6 worm cellular contexts compared by ENCODE assay signal in genomic region chrV:14212813-14213212, ce11.
A peak's percentile ranks its signal among the peaks of the same experiment; 100 is the strongest.
TF ChIP-seq lines count a peak whose summit lies in the region.

No protein-coding gene starts in this region.

TF ChIP-seq in whole organism, L1 larva, 84 proteins besides CTCF, POLR2A, EP300 and RAD21 (continues in another document):
- TF ChIP-seq elt-3 (tag; optimal IDR thresholded peaks at IDR 0.05; lab: Kevin White, UChicago) (peak in 2 of 6 experiments; percentile 29 to 94), ceh-90 (tag; optimal IDR thresholded peaks at IDR 0.05; lab: Kevin White, UChicago) (no peak), snu-23 (GFP tag; optimal IDR thresholded peaks at IDR 0.05; lab: Kevin White, UChicago) (peak; percentile 29), lin-13 (GFP tag; optimal IDR thresholded peaks at IDR 0.05; lab: Kevin White, UChicago) (no peak), nhr-11 (tag; optimal IDR thresholded peaks at IDR 0.05; lab: Kevin White, UChicago) (no peak), unc-86 (tag; optimal IDR thresholded peaks at IDR 0.05; lab: Kevin White, UChicago) (no peak), rnt-1 (tag; optimal IDR thresholded peaks at IDR 0.05; lab: Kevin White, UChicago) (no peak), grh-1 (GFP tag; IDR thresholded peaks at IDR 0.05; lab: Robert Waterston, UW) (no peak), ceh-63 (GFP tag; optimal IDR thresholded peaks at IDR 0.05; lab: Kevin White, UChicago) (no peak), jun-1 (tag; optimal IDR thresholded peaks at IDR 0.05; lab: Kevin White, UChicago) (no peak), tbx-2 (tag; optimal IDR thresholded peaks at IDR 0.05; lab: Kevin White, UChicago) (no peak), lin-39 (tag; optimal IDR thresholded peaks at IDR 0.05; lab: Kevin White, UChicago) (no peak), nhr-85 (tag; lab: Kevin White, UChicago) (peak; percentile 70), swsn-7 (tag; optimal IDR thresholded peaks at IDR 0.05; lab: Kevin White, UChicago) (no peak), dpl-1 (GFP tag; optimal IDR thresholded peaks at IDR 0.05; lab: Kevin White, UChicago) (no peak), lin-35 (GFP tag; optimal IDR thresholded peaks at IDR 0.05; lab: Kevin White, UChicago) (peak in 1 of 2 experiments; percentile 52)

TF ChIP-seq in whole organism, L2 larva, 48 proteins besides CTCF, POLR2A, EP300 and RAD21:
- TF ChIP-seq crh-2 (tag; optimal IDR thresholded peaks at IDR 0.05; lab: Kevin White, UChicago), result peak; percentile 65
- TF ChIP-seq blmp-1 (tag; optimal IDR thresholded peaks at IDR 0.05; lab: Kevin White, UChicago; ENCODE audit: insufficient read depth), result peak; percentile 51
- TF ChIP-seq sma-9 (GFP tag; optimal IDR thresholded peaks at IDR 0.05; lab: Kevin White, UChicago), result peak; percentile 76
- TF ChIP-seq sma-9 (tag; optimal IDR thresholded peaks at IDR 0.05; lab: Kevin White, UChicago), result no peak
- no peak for TF ChIP-seq lin-13 (GFP tag; optimal IDR thresholded peaks at IDR 0.05; lab: Kevin White, UChicago)
- TF ChIP-seq gmeb-1 (tag; optimal IDR thresholded peaks at IDR 0.05; lab: Kevin White, UChicago), result peak; percentile 53
- peak; percentile 70 for TF ChIP-seq nhr-21 (tag; optimal IDR thresholded peaks at IDR 0.05; lab: Kevin White, UChicago)
- TF ChIP-seq fos-1 (tag; optimal IDR thresholded peaks at IDR 0.05; lab: Kevin White, UChicago), result peak; percentile 78
- no peak for TF ChIP-seq aly-2 (tag; optimal IDR thresholded peaks at IDR 0.05; lab: Kevin White, UChicago)

TF ChIP-seq in whole organism, L3 larva, 47 proteins besides CTCF, POLR2A, EP300 and RAD21:
- TF ChIP-seq elt-3 (tag; optimal IDR thresholded peaks at IDR 0.05; lab: Kevin White, UChicago), result peak in 1 of 3 experiments; percentile 17
- peak; percentile 77 for TF ChIP-seq pqm-1 (tag; optimal IDR thresholded peaks at IDR 0.05; lab: Kevin White, UChicago)
- peak; percentile 15 for TF ChIP-seq nhr-43 (tag; optimal IDR thresholded peaks at IDR 0.05; lab: Kevin White, UChicago; ENCODE audit: poor library complexity, severe bottlenecking)
- peak; percentile 52 for TF ChIP-seq jun-1 (tag; optimal IDR thresholded peaks at IDR 0.05; lab: Kevin White, UChicago)
- TF ChIP-seq nhr-25 (tag; optimal IDR thresholded peaks at IDR 0.05; lab: Kevin White, UChicago), result peak; percentile 11
- TF ChIP-seq nhr-67 (tag; optimal IDR thresholded peaks at IDR 0.05; lab: Kevin White, UChicago), result no peak
- TF ChIP-seq fos-1 (tag; optimal IDR thresholded peaks at IDR 0.05; lab: Kevin White, UChicago), result no peak
- peak; percentile 88 for TF ChIP-seq elt-2 (tag; optimal IDR thresholded peaks at IDR 0.05; lab: Kevin White, UChicago)

TF ChIP-seq in whole organism, L4 larva, 104 proteins besides CTCF, POLR2A, EP300 and RAD21 (continues in another document):
- TF ChIP-seq nhr-77 (tag; optimal IDR thresholded peaks at IDR 0.05; lab: Kevin White, UChicago) (peak; percentile 74), nhr-48 (tag; optimal IDR thresholded peaks at IDR 0.05; lab: Kevin White, UChicago) (peak; percentile 66), nhr-102 (tag; optimal IDR thresholded peaks at IDR 0.05; lab: Kevin White, UChicago) (no peak), dve-1 (tag; optimal IDR thresholded peaks at IDR 0.05; lab: Kevin White, UChicago; ENCODE audit: insufficient read depth) (no peak), mep-1 (tag; optimal IDR thresholded peaks at IDR 0.05; lab: Kevin White, UChicago) (no peak), unc-62 (GFP tag; optimal IDR thresholded peaks at IDR 0.05 in 1 of 2; lab: Kevin White, UChicago) (peak in 1 of 2 experiments; percentile 99), unc-62 (tag; optimal IDR thresholded peaks at IDR 0.05; lab: Kevin White, UChicago) (no peak), mxl-3 (GFP tag; optimal IDR thresholded peaks at IDR 0.05; lab: Kevin White, UChicago) (peak; percentile 83), hlh-11 (tag; optimal IDR thresholded peaks at IDR 0.05; lab: Kevin White, UChicago) (peak; percentile 76), Y5F2A.4 (GFP tag; optimal IDR thresholded peaks at IDR 0.05; lab: Kevin White, UChicago) (no peak), daf-16 (GFP tag; optimal IDR thresholded peaks at IDR 0.05; lab: Kevin White, UChicago) (no peak), daf-16 (tag; optimal IDR thresholded peaks at IDR 0.05; lab: Kevin White, UChicago) (no peak), nhr-111 (GFP tag; optimal IDR thresholded peaks at IDR 0.05; lab: Kevin White, UChicago) (no peak), lin-1 (GFP tag; IDR thresholded peaks at IDR 0.05; lab: Robert Waterston, UW) (peak; percentile 34; the same call in 1 of the 2 replicates), daf-12 (tag; optimal IDR thresholded peaks at IDR 0.05; lab: Kevin White, UChicago) (no peak), gei-8 (GFP tag; optimal IDR thresholded peaks at IDR 0.05; lab: Kevin White, UChicago) (no peak), nhr-28 (tag; optimal IDR thresholded peaks at IDR 0.05; lab: Kevin White, UChicago) (peak; percentile 93), T20F7.1 (GFP tag; optimal IDR thresholded peaks at IDR 0.05; lab: Kevin White, UChicago) (peak; percentile 42), rbr-2 (tag; optimal IDR thresholded peaks at IDR 0.05; lab: Kevin White, UChicago) (no peak), cey-2 (tag; optimal IDR thresholded peaks at IDR 0.05; lab: Kevin White, UChicago; ENCODE audit: borderline replicate concordance, insufficient read depth) (no peak)

TF ChIP-seq in whole organism, late embryonic, 69 proteins besides CTCF, POLR2A, EP300 and RAD21:
- TF ChIP-seq hlh-30 (tag; optimal IDR thresholded peaks at IDR 0.05; lab: Kevin White, UChicago; ENCODE audit: insufficient read depth) (peak; percentile 25), tbx-7 (tag; optimal IDR thresholded peaks at IDR 0.05; lab: Kevin White, UChicago) (no peak)

TF ChIP-seq in whole organism, young adult, 124 proteins besides CTCF, POLR2A, EP300 and RAD21:
- no peak for TF ChIP-seq Y95B8A.8 (GFP tag; IDR thresholded peaks at IDR 0.05; lab: Robert Waterston, UW)
- TF ChIP-seq attf-6 (GFP tag; IDR thresholded peaks at IDR 0.05; lab: Robert Waterston, UW), result no peak
- TF ChIP-seq egl-44 (GFP tag; IDR thresholded peaks at IDR 0.05; lab: Robert Waterston, UW), result 0 out of 2 replicates have a peak, but pooled peaks have one; percentile 43
- TF ChIP-seq lsy-27 (tag; optimal IDR thresholded peaks at IDR 0.05; lab: Kevin White, UChicago; ENCODE audit: borderline replicate concordance, insufficient read depth), result no peak
- peak; percentile 50 for TF ChIP-seq nhr-80 (tag; optimal IDR thresholded peaks at IDR 0.05; lab: Kevin White, UChicago)
- no peak for TF ChIP-seq F33H1.4 (GFP tag; IDR thresholded peaks at IDR 0.05; lab: Robert Waterston, UW)
